Worm (Caenorhabditis elegans): ENCODE data around the gene K02H11.9.
A peak's percentile ranks its signal among the peaks of the same experiment; 100 is the strongest.

Gene K02H11.9

ce11 chrV:1575493-1576084 lies 38.7 kb upstream of the K02H11.9 start:
- TF ChIP-seq unc-39 (tag; optimal IDR thresholded peaks at IDR 0.05), result no peak
- TF ChIP-seq unc-120 (tag; optimal IDR thresholded peaks at IDR 0.05; ENCODE audit: poor library complexity, severe bottlenecking), result peak; percentile 46
- TF ChIP-seq nhr-28 (tag; optimal IDR thresholded peaks at IDR 0.05), result no peak
- TF ChIP-seq mab-5 (tag; optimal IDR thresholded peaks at IDR 0.05), result peak; percentile 8
- TF ChIP-seq nhr-2 (tag; optimal IDR thresholded peaks at IDR 0.05), result no peak
- TF ChIP-seq flh-1 (GFP tag; optimal IDR thresholded peaks at IDR 0.05), result no peak
- peak; percentile 52 for TF ChIP-seq lin-32 (GFP tag; optimal IDR thresholded peaks at IDR 0.05)
- peak; percentile 36 for TF ChIP-seq lin-13 (tag; optimal IDR thresholded peaks at IDR 0.05)
- TF ChIP-seq ceh-83 (GFP tag; optimal IDR thresholded peaks at IDR 0.05), result no peak
- peak; percentile 91 for TF ChIP-seq cnd-1 (tag; optimal IDR thresholded peaks at IDR 0.05)
- peak; percentile 98 for TF ChIP-seq hlh-1 (tag; optimal IDR thresholded peaks at IDR 0.05)
- no peak for TF ChIP-seq blmp-1 (tag; optimal IDR thresholded peaks at IDR 0.05)
- no peak for TF ChIP-seq mls-2 (tag; optimal IDR thresholded peaks at IDR 0.05)
- no peak for TF ChIP-seq tbx-8 (GFP tag; optimal IDR thresholded peaks at IDR 0.05)
- peak; percentile 37 for TF ChIP-seq mep-1 (tag; optimal IDR thresholded peaks at IDR 0.05)
- TF ChIP-seq elt-3 (tag; optimal IDR thresholded peaks at IDR 0.05), result no peak
- TF ChIP-seq sptf-1 (tag; optimal IDR thresholded peaks at IDR 0.05), result no peak
- TF ChIP-seq zip-8 (tag; optimal IDR thresholded peaks at IDR 0.05), result no peak
- TF ChIP-seq M03D4.4 (tag; optimal IDR thresholded peaks at IDR 0.05), result peak; percentile 44
- TF ChIP-seq ceh-43 (GFP tag; optimal IDR thresholded peaks at IDR 0.05), result no peak
- TF ChIP-seq lsy-2 (tag; optimal IDR thresholded peaks at IDR 0.05), result no peak
- no peak for TF ChIP-seq nhr-76 (tag; optimal IDR thresholded peaks at IDR 0.05)
- no peak for TF ChIP-seq nhr-12 (tag; optimal IDR thresholded peaks at IDR 0.05)
- TF ChIP-seq unc-62 (GFP tag; optimal IDR thresholded peaks at IDR 0.05), result peak; percentile 86
- no peak for TF ChIP-seq ham-2 (GFP tag; optimal IDR thresholded peaks at IDR 0.05)

ce11 chrV:1574599-1574998 lies 37.7 kb upstream of the K02H11.9 start:
- TF ChIP-seq mep-1 (tag; optimal IDR thresholded peaks at IDR 0.05) (no peak), zip-8 (tag; optimal IDR thresholded peaks at IDR 0.05) (peak; percentile 57), nhr-2 (tag; optimal IDR thresholded peaks at IDR 0.05) (peak; percentile 91)

- TF ChIP-seq ztf-11 (tag; optimal IDR thresholded peaks at IDR 0.05), result no peak
- TF ChIP-seq mep-1 (tag; optimal IDR thresholded peaks at IDR 0.05), result no peak
- TF ChIP-seq nhr-2 (tag; optimal IDR thresholded peaks at IDR 0.05), result peak; percentile 66
- no peak for TF ChIP-seq ham-2 (GFP tag; optimal IDR thresholded peaks at IDR 0.05)
- no peak for TF ChIP-seq nhr-76 (tag; optimal IDR thresholded peaks at IDR 0.05)
- TF ChIP-seq ces-1 (GFP tag; optimal IDR thresholded peaks at IDR 0.05), result no peak
- no peak for TF ChIP-seq mls-2 (tag; optimal IDR thresholded peaks at IDR 0.05)
- TF ChIP-seq mab-5 (tag; optimal IDR thresholded peaks at IDR 0.05), result no peak
- TF ChIP-seq nhr-28 (tag; optimal IDR thresholded peaks at IDR 0.05), result no peak
- no peak for TF ChIP-seq unc-39 (tag; optimal IDR thresholded peaks at IDR 0.05)
- no peak for TF ChIP-seq bed-3 (GFP tag; optimal IDR thresholded peaks at IDR 0.05)
- peak; percentile 18 for TF ChIP-seq unc-62 (GFP tag; optimal IDR thresholded peaks at IDR 0.05)
- no peak for TF ChIP-seq ceh-83 (GFP tag; optimal IDR thresholded peaks at IDR 0.05)
- TF ChIP-seq snpc-4 (tag; optimal IDR thresholded peaks at IDR 0.05), result no peak
- no peak for TF ChIP-seq elt-1 (tag; optimal IDR thresholded peaks at IDR 0.05; ENCODE audit: borderline replicate concordance, insufficient read depth)
- no peak for TF ChIP-seq sem-2 (GFP tag; optimal IDR thresholded peaks at IDR 0.05)
- TF ChIP-seq nhr-237 (tag; optimal IDR thresholded peaks at IDR 0.05), result no peak
- TF ChIP-seq zip-8 (tag; optimal IDR thresholded peaks at IDR 0.05), result no peak
- TF ChIP-seq unc-120 (tag; optimal IDR thresholded peaks at IDR 0.05; ENCODE audit: poor library complexity, severe bottlenecking), result no peak
- TF ChIP-seq hlh-1 (tag; optimal IDR thresholded peaks at IDR 0.05), result peak; percentile 4
- TF ChIP-seq lsy-2 (tag; optimal IDR thresholded peaks at IDR 0.05), result no peak
- TF ChIP-seq blmp-1 (tag; optimal IDR thresholded peaks at IDR 0.05), result no peak
- TF ChIP-seq lin-13 (tag; optimal IDR thresholded peaks at IDR 0.05), result no peak
- TF ChIP-seq tbx-8 (GFP tag; optimal IDR thresholded peaks at IDR 0.05), result no peak
- TF ChIP-seq ceh-43 (GFP tag; optimal IDR thresholded peaks at IDR 0.05), result no peak
- TF ChIP-seq drap-1 (GFP tag; optimal IDR thresholded peaks at IDR 0.05), result no peak
- no peak for TF ChIP-seq elt-3 (tag; optimal IDR thresholded peaks at IDR 0.05)
- TF ChIP-seq cnd-1 (tag; optimal IDR thresholded peaks at IDR 0.05), result peak; percentile 62
- no peak for TF ChIP-seq ceh-39 (tag; optimal IDR thresholded peaks at IDR 0.05)
- no peak for TF ChIP-seq M03D4.4 (tag; optimal IDR thresholded peaks at IDR 0.05)
- no peak for TF ChIP-seq sptf-1 (tag; optimal IDR thresholded peaks at IDR 0.05)
- no peak for TF ChIP-seq flh-1 (GFP tag; optimal IDR thresholded peaks at IDR 0.05)
- TF ChIP-seq pha-4 (tag; optimal IDR thresholded peaks at IDR 0.05), result no peak
- TF ChIP-seq lin-32 (GFP tag; optimal IDR thresholded peaks at IDR 0.05), result peak; percentile 99
Observed at ce11 chrV:1572585-1572984, 35.7 kb upstream of the K02H11.9 start.

Measured in whole organism, mixed stage, embryonic.